Worm (Caenorhabditis elegans): ENCODE measurements around the gene wago-10.

- TF ChIP-seq ama-1 (optimal IDR thresholded peaks at IDR 0.05) (no peak), ama-1 (GFP tag; optimal IDR thresholded peaks at IDR 0.05) (no peak), attf-6 (GFP tag; IDR thresholded peaks at IDR 0.05) (no peak)
Observed at ce11 chrV:370033-370432, 26.8 kb downstream of the wago-10 start, which contains the start of gene mltn-7.
